Fruit fly (Drosophila melanogaster) whole organism: ENCODE results near the gene CG17819.

Experiments
- CG8478 ChIP-seq: fragments of >200 bp; optimal IDR thresholded peaks from 2 replicates; lab custom pipeline; 2018; ENCODE audit warnings: inconsistent platforms
- Dll ChIP-seq: fragments of >200 bp; optimal IDR thresholded peaks from 2 replicates; lab custom pipeline; 2017
- EcR ChIP-seq, 2 experiments: fragments of >200 bp; optimal IDR thresholded peaks; 2 replicates each; lab custom pipeline; 2017; ENCODE audit warnings: missing biosample characterization in 2 of 2, missing genetic modification characterization in 2 of 2, missing genetic modification reagents in 2 of 2
- pan ChIP-seq: fragments of >200 bp; optimal IDR thresholded peaks from 2 replicates; lab custom pipeline; 2017
- psq ChIP-seq: fragments of >200 bp; optimal IDR thresholded peaks from 2 replicates; lab custom pipeline; 2017
- usp ChIP-seq: fragments of >200 bp; optimal IDR thresholded peaks from 2 replicates; lab custom pipeline; 2017; ENCODE audit warnings: missing biosample characterization, missing genetic modification characterization, mixed read lengths

CG17819 gene

DNA sequence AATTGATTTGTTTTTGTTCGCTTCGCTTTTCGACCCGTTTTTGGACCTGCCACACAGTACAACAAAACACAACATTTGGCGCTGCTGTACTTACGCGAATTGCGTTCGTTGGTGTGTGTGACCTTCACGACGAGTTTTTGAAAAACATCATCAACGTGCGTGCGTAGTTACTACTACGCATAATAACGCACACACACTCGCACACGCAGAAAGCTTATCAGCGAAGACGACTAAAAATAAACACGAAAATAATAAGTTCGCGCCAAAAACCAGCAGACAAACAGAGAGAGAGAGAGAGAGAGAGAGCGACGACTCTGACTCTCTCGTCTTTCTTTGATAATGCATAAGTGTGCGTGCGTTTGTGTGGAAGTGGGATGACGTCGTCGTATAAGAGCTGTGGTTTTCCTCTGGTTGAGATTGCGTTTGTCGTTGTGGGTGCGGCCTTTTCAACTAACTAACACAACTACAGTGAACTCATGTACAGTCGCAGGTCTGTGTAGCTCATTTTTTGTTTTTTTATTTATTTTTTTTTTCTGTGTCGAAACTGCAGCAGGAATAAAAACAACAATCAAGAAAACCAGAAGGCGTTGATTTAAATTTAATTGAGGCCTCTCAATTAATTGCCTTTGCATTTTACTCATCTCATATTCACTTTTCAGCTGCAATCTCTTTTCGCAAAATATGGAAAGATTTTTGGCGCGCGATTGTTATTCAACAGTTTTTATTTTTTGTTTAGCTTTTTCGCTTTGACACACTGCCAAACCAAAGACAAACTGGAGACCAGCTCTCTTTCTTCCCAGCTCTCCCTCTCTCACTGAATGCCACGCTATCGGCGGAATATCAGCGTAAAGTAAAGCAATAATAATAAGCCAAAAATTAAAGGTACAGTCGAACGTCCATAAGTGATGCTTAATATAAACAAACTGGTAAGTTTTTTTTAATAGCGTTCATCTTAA lies 31.5 kb downstream of the CG17819 start:
- TF ChIP-seq psq (lab: Kevin White, UChicago) = no peak
- peak; percentile 31 for TF ChIP-seq CG8478

DNA sequence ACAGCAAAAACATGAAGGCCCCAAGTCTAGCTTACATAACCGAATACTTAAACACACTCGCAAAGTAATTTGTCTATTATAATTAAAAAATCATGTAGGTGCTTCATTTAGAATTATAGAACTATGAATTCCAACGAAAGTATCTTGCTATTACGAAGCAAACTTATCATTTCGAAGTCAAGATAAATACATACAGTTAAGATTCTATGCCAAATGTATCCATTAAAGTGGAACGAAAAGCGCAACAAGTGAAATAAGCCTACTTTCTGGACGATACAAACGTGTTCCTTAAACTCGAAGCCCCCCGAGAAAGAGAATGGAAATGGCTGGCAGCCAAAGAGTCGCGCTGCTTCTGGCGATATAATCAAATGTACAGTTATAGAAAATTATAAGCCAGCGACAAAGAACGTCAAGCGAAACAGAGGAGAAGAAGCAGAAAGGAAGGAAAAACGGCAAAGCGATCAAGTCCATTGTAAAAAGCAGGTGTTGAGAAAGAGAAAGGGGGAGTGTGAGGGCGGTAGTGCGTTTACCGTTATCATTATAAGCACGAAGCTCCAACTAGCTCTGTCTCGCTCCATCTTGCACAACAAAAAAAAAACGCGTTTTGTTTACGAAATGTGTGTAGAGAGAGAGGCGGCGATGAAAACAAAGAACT lies 32.6 kb downstream of the CG17819 start:
- no peak for TF ChIP-seq Dll (lab: Kevin White, UChicago)
- TF ChIP-seq usp (GFP tag; lab: Kevin White, UChicago) = no peak
- TF ChIP-seq psq (lab: Kevin White, UChicago) = no peak
- TF ChIP-seq EcR (GFP tag; optimal IDR thresholded peaks at IDR 0.05; lab: Kevin White, UChicago) = no peak
- TF ChIP-seq pan (lab: Kevin White, UChicago) = no peak
- TF ChIP-seq CG8478 = no peak

DNA sequence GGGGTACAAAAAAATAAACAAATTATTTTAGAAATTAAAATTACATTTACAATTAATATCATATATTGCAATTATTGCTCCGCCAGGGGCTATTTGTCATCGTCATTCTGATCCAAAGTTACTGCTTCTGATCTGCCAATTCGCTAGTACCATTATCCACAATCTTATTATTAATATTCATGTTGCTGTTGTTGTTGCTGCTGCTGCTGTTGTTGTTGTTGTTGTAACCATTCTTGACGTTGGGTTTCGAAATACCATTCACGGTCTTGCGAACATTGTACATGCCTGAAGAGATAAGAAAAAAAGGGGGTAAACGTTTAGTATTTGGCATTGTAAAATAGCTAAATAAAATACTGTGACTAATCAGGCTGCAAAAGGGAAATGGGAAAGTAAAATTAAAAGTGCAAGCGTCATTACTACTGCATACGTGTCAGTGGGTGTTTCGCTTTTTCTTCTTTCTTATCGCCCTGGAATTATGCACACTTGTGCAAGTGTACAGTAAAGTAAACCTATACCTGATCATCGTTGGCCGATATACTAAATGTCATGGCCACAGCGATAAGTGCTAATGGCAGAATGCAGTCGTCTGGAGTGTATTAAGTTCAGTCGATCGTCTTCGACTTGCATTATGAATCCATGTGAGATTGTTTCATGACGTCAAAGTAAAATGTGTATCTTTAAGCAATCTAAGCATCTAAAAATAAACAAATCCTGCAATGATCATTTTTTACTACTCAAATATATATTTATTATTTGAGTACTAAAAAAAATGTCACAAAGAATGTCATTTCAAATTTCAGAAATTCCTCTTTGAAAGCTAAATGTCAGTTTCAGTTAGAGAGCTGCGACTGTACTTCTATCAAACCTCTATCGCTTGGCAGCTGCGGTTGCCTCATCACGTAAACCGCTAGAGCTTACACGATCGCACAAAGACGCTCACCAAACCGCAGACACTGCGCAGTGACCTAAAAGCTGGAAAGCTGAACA lies 33.5 kb downstream of the CG17819 start:
- TF ChIP-seq pan (lab: Kevin White, UChicago) (no peak), Dll (lab: Kevin White, UChicago) (no peak), CG8478 (no peak), EcR (GFP tag; optimal IDR thresholded peaks at IDR 0.05; lab: Kevin White, UChicago) (no peak), psq (lab: Kevin White, UChicago) (no peak)

DNA sequence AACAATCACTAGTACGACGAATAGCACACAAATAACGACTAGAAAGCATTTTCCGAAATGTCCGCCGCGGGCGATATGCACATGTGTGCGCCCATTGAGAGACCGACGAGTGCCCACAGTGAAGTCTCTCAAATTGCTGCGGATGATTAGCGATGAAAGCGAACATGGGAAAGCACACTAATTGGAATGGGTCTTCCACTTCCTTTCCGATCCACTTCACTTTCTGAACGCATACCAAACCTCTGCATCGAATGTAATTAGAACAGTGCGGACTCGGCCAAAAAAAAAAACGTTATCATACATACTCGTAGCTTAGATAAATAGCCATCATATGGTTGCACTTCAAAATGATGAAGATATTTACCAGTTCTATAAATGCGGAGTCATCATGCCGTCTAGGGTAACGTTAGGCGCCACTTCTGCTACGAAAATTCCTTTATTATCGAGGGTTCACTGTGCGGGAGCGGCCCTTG lies 35.3 kb downstream of the CG17819 start:
- TF ChIP-seq CG8478 (no peak), EcR (GFP tag; optimal IDR thresholded peaks at IDR 0.05; lab: Kevin White, UChicago) (no peak), Dll (lab: Kevin White, UChicago) (no peak)

DNA sequence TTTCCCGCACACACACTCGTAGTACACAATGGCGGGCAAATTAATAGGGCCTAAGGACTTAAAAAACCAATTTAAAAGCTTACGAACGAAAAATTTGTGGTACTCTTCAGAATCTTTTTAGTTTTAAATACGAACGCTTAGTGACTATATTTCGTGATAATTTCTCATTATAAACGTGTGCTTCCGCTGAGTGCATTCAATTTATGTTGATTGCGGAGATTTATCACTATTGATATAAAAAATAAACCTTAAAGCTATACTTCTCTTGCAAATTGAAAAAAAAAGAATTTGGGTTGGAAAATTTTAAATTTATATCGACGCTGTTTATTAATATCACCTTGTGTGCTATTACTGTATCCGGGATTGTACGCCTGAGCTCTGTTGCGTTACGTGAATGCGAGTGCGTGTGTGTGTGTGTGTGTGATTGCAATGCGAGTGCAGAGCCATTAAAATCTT lies 36.3 kb downstream of the CG17819 start:
- TF ChIP-seq usp (GFP tag; lab: Kevin White, UChicago) (no peak), psq (lab: Kevin White, UChicago) (no peak), Dll (lab: Kevin White, UChicago) (no peak), EcR (GFP tag; optimal IDR thresholded peaks at IDR 0.05; lab: Kevin White, UChicago) (no peak), CG8478 (no peak), pan (lab: Kevin White, UChicago) (no peak)

DNA sequence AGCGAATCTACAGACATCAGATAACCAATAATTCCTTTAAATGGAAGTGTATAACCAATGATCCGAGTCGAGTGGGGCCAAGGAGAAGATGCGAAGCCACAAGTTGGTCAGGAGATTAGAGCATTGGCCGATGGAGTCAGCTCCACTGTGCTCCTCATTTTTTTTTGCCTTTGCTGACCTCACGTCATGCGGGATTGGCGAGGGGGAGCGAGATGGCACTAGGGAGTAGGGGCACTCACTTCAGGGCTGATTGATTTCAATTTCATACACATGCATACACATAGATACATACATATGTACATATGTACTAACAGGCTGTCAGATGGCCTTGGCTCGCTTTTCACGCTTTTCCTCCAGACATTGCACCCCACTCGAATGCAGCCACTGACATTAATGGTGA lies 37.1 kb downstream of the CG17819 start:
- TF ChIP-seq EcR (GFP tag; optimal IDR thresholded peaks at IDR 0.05; lab: Kevin White, UChicago) (no peak), pan (lab: Kevin White, UChicago) (no peak), psq (lab: Kevin White, UChicago) (no peak), Dll (lab: Kevin White, UChicago) (no peak), CG8478 (no peak), usp (GFP tag; lab: Kevin White, UChicago) (no peak)

DNA sequence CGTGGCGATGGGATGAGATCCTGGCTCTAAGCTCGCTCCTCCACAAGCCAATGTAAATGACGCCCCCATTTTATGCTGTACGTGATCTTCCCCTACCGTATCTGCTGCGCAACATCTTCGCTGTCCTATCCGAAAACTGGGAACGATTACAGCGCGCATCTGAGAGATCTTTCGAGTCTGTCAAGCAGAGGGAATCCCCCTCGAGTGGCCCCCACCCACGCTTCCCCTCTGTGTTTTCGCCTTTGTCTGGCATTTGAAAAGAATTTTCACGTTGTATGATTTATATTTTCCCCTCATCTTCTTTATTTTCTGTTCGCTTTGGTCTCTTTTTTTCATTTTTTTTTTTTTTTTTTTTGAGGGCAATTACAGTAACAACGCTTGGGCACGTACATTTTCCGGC lies 37.9 kb downstream of the CG17819 start:
- TF ChIP-seq psq (lab: Kevin White, UChicago) (no peak), CG8478 (no peak), pan (lab: Kevin White, UChicago) (no peak), EcR (GFP tag; optimal IDR thresholded peaks at IDR 0.05; lab: Kevin White, UChicago) (no peak), usp (GFP tag; lab: Kevin White, UChicago) (no peak), Dll (lab: Kevin White, UChicago) (no peak)

DNA sequence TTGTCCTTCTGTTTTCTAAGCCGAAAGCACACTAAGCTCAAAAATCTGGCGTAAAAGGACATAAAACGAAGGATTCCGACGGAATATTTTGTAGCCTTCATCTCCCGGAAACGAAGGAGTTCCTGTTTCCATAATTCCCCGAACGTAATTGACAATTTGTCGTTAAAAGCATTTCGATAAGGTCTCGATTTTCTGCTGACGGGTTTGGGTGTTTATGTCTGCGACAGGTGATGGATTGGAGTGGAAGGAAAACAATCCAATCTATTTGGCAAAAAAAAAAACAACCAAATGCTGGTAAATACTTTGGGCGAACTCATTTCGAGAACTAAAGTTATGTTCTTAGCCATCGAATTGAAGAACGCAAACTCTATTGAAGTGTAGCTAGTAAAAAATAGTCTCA lies 38.8 kb downstream of the CG17819 start, which contains the start of gene Gr93d:
TSS of gene Gr93d (minus strand) at position 101 of the 400 bp plus-strand sequence.
- TF ChIP-seq EcR (GFP tag; optimal IDR thresholded peaks at IDR 0.05; lab: Kevin White, UChicago) = no peak
- TF ChIP-seq CG8478 = no peak
- no peak for TF ChIP-seq psq (lab: Kevin White, UChicago)
- no peak for TF ChIP-seq pan (lab: Kevin White, UChicago)
- no peak for TF ChIP-seq Dll (lab: Kevin White, UChicago)
- TF ChIP-seq usp (GFP tag; lab: Kevin White, UChicago) = no peak

DNA sequence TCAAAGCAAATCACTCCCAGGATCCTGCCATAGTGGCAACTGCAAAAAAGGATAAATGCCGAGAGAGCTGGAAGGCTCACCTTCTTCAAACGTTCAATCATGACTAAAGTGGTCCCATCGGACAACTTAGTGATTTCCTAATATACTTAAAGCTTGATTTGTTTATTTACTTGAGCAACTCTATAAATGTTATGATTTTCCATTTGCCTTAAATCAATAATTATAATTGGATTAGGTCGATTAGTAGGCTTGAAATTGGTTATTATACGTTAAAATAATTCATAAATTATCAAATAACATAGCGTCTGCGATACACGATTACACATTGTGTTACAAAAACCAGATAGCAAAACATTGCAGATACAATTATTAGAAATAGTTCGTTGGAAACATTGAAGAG lies 40.2 kb downstream of the CG17819 start, which contains the start of gene Gr93c:
TSS of gene Gr93c (minus strand) at position 101 of the 400 bp plus-strand sequence.
- TF ChIP-seq CG8478 = no peak
- no peak for TF ChIP-seq psq (lab: Kevin White, UChicago)
- TF ChIP-seq pan (lab: Kevin White, UChicago) = no peak
- no peak for TF ChIP-seq EcR (GFP tag; optimal IDR thresholded peaks at IDR 0.05; lab: Kevin White, UChicago)
- TF ChIP-seq usp (GFP tag; lab: Kevin White, UChicago) = no peak
- TF ChIP-seq Dll (lab: Kevin White, UChicago) = no peak

DNA sequence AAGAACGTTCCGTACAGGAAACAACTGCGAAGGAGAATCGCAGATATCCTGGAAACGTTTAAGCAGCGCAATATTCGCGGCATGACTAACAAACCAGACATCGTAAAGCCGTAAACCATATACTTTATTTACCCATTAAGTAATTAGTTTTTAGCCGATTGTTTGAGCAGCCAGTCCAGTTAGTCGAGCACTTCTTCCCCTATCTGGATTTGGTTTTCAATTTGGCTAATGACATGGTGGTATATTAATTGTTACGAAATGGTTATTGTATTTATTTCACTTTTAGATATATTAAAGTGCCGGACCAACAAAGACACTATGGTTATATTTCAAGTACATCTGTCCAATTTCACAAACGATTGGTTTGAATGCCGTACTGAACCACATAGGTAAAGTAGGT lies 41.7 kb downstream of the CG17819 start, which contains the start of gene Gr93b:
TSS of gene Gr93b (minus strand) at position 101 of the 400 bp plus-strand sequence.
- TF ChIP-seq CG8478 (no peak), EcR (GFP tag; optimal IDR thresholded peaks at IDR 0.05; lab: Kevin White, UChicago) (no peak), psq (lab: Kevin White, UChicago) (no peak), usp (GFP tag; lab: Kevin White, UChicago) (no peak), Dll (lab: Kevin White, UChicago) (no peak), pan (lab: Kevin White, UChicago) (no peak)
